Fruit fly (Drosophila melanogaster): Measurements from ENCODE around the gene CG14147.

DNA sequence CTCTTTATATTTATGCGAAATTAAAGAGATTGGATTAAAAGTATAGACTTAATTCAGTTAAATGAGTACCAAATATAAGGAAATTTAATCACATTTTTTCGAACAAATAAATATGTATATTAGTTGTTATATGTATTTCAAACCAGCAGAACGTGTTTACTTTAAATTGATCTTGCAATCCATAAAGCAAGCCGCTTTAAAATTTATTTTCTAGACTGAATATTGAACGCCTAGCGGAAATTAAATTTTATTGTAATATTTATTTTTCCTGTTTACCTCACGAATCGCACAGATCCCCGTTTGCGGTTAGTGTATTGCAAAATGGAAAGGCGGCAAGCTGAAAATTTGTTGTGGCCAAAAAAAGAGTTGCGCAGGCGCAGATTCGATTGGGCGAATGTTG, 45.1 kb upstream of the CG14147 start:
- TF ChIP-seq cnc (optimal IDR thresholded peaks at IDR 0.05) (no peak), CG7045 (GFP tag; optimal IDR thresholded peaks at IDR 0.05) (no peak), CG5204 (GFP tag; optimal IDR thresholded peaks at IDR 0.05) (no peak), CG14711 (tag; optimal IDR thresholded peaks at IDR 0.05) (no peak), pad (GFP tag; optimal IDR thresholded peaks at IDR 0.05) (no peak), toe (GFP tag; optimal IDR thresholded peaks at IDR 0.05) (no peak), tj (GFP tag; optimal IDR thresholded peaks at IDR 0.05) (no peak), bab1 (GFP tag; optimal IDR thresholded peaks at IDR 0.05) (no peak), kay (GFP tag; ENCODE audit: borderline replicate concordance) (no peak), cic (GFP tag; optimal IDR thresholded peaks at IDR 0.05) (no peak), CG12768 (GFP tag; optimal IDR thresholded peaks at IDR 0.05) (no peak), ovo (GFP tag; optimal IDR thresholded peaks at IDR 0.05) (no peak), CG11617 (GFP tag; optimal IDR thresholded peaks at IDR 0.05) (no peak)
